Fruit fly (Drosophila melanogaster) whole organism, adult: Measurements from ENCODE around the gene CG1529.

Experiments
- CG12768 ChIP-seq: fragments of 200-800 bp; sonication (Bioruptor generic); optimal IDR thresholded peaks from 2 replicates; lab custom pipeline; 2017; ENCODE audit warnings: missing biosample characterization, missing genetic modification characterization, mild to moderate bottlenecking, moderate library complexity, missing genetic modification reagents
- CG1620 ChIP-seq: fragments of 200-800 bp; sonication (Bioruptor generic); optimal IDR thresholded peaks from 2 replicates; lab custom pipeline; 2016; ENCODE audit warnings: missing biosample characterization, missing genetic modification characterization
- CG5204 ChIP-seq: fragments of 200-800 bp; sonication (Bioruptor generic); optimal IDR thresholded peaks from 2 replicates; lab custom pipeline; 2016; ENCODE audit warnings: missing biosample characterization, missing genetic modification characterization
- CG7101 ChIP-seq: fragments of 200-800 bp; sonication (Bioruptor generic); optimal IDR thresholded peaks from 2 replicates; lab custom pipeline; 2018; ENCODE audit warnings: missing biosample characterization, mild to moderate bottlenecking, missing genetic modification characterization, moderate library complexity
- Clk ChIP-seq: fragments of 200-800 bp; sonication (Bioruptor generic); optimal IDR thresholded peaks from 2 replicates; lab custom pipeline; 2017; ENCODE audit warnings: missing biosample characterization, missing genetic modification characterization
- cic ChIP-seq: fragments of 200-800 bp; sonication (Bioruptor generic); optimal IDR thresholded peaks from 2 replicates; lab custom pipeline; 2017; ENCODE audit warnings: missing biosample characterization, mild to moderate bottlenecking, missing genetic modification characterization, moderate library complexity

dm6 chrX:21045448-21045941 lies 13.7 kb upstream of the CG1529 start:
- no peak for TF ChIP-seq CG12768 (GFP tag; lab: Kevin White, UChicago)
- no peak for TF ChIP-seq cic (GFP tag; lab: Kevin White, UChicago)
- no peak for TF ChIP-seq Clk (GFP tag; lab: Kevin White, UChicago)
- TF ChIP-seq CG5204 (GFP tag; lab: Kevin White, UChicago): no peak
- no peak for TF ChIP-seq CG7101 (tag; lab: Kevin White, UChicago)
- TF ChIP-seq CG1620 (GFP tag; lab: Kevin White, UChicago): no peak
